Worm (Caenorhabditis elegans) whole organism, midembryonic: ENCODE results near the gene T26E4.4.

Source experiments
- klf-2 ChIP-seq: fragments of 200-800 bp; sonication (Bioruptor generic); conservative IDR thresholded peaks from 2 replicates; pipeline ENCODE4 v1.3.6; 2022; ENCODE audit warnings: missing genetic modification reagents, missing genetic modification characterization, missing compliant biosample characterization
- med-1 ChIP-seq: sonication (generic microtip); optimal IDR thresholded peaks from 2 replicates; lab custom pipeline; 2017; ENCODE audit warnings: missing genetic modification characterization, mild to moderate bottlenecking, missing compliant biosample characterization, antibody characterized with exemption, missing genetic modification reagents; ENCODE audit not compliant: insufficient read depth
- tab-1 ChIP-seq: fragments of 200-800 bp; sonication (Bioruptor generic); IDR thresholded peaks from 2 replicates; pipeline ENCODE4 v1.3.6; 2022; ENCODE audit warnings: missing genetic modification characterization, missing compliant biosample characterization
- ztf-23 ChIP-seq: fragments of 200-800 bp; sonication (Bioruptor generic); IDR thresholded peaks from 2 replicates; pipeline ENCODE4 v1.3.6; 2022; ENCODE audit warnings: missing genetic modification reagents, missing genetic modification characterization, missing compliant biosample characterization

ce11 chrV:15757645-15758044 lies 34.7 kb downstream of the T26E4.4 start:
- no peak for TF ChIP-seq med-1 (GFP tag; lab: Kevin White, UChicago)
- no peak for TF ChIP-seq ztf-23
- TF ChIP-seq klf-2 (GFP tag; lab: Robert Waterston, UW), result no peak
- no peak for TF ChIP-seq tab-1 (GFP tag; lab: Robert Waterston, UW)
